Fruit fly (Drosophila melanogaster): Measurements from ENCODE around the gene to.
A peak's percentile ranks its signal among the peaks of the same experiment; 100 is the strongest.

Gene to

DNA sequence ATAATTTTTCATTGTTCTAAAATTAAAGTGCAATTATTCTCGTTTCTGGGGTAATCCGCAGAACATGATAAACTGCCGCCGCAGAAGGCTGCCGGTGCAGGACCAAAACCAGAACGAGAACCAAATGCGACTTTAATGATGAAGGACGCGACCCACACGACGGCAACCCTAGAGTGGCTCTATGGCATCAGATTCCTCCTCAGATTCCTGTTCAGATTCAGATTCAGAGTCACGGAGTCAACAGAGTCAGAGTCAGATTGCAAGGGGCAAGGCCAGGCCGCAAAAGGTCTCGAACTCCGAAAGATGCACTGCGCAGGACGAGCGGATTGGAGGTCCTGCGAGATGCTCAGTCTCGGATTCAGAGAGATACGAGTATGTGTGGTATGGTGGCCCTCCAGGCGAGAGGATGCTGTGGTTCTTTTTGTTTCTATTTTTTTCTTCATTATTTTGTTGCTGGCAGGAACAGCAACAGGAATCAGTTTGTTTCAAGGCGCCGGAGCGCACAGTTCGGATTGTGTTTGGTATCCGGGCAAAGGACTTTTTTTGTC lies 40.6 kb upstream of the to start, which contains the start of gene CG13654:
TSS of gene CG13654 (plus strand) at position 498 of the 548 bp plus-strand sequence.
- TF ChIP-seq Dfd (GFP tag; optimal IDR thresholded peaks at IDR 0.05) (no peak), wdn (GFP tag; IDR thresholded peaks at IDR 0.05) (no peak), CG11504 (tag; optimal IDR thresholded peaks at IDR 0.05) (peak; percentile 46), Lim3 (GFP tag; IDR thresholded peaks at IDR 0.05) (no peak), ara (GFP tag; IDR thresholded peaks at IDR 0.05) (no peak), CG14050 (GFP tag; IDR thresholded peaks at IDR 0.05) (no peak), crc (GFP tag; optimal IDR thresholded peaks at IDR 0.05) (no peak), Fer1 (GFP tag; optimal IDR thresholded peaks at IDR 0.05) (peak; percentile 10), h (optimal IDR thresholded peaks at IDR 0.05) (no peak), scrt (GFP tag; optimal IDR thresholded peaks at IDR 0.05) (peak; percentile 86), NK7.1 (GFP tag; optimal IDR thresholded peaks at IDR 0.05) (no peak), CG15601 (tag; optimal IDR thresholded peaks at IDR 0.05) (no peak), Hand (GFP tag; optimal IDR thresholded peaks at IDR 0.05) (no peak), Deaf1 (tag; optimal IDR thresholded peaks at IDR 0.05) (no peak), CG8290 (GFP tag; optimal IDR thresholded peaks at IDR 0.05) (no peak), CG8290 (tag; optimal IDR thresholded peaks at IDR 0.05) (no peak), da (GFP tag; optimal IDR thresholded peaks at IDR 0.05) (no peak), ham (GFP tag; IDR thresholded peaks at IDR 0.05) (no peak), Sin3A (optimal IDR thresholded peaks at IDR 0.05) (no peak), sob (GFP tag; IDR thresholded peaks at IDR 0.05) (no peak), CG12659 (GFP tag; optimal IDR thresholded peaks at IDR 0.05) (no peak), H15 (GFP tag; IDR thresholded peaks at IDR 0.05) (no peak), zen (tag; optimal IDR thresholded peaks at IDR 0.05) (peak; percentile 41), Dip2 (GFP tag; IDR thresholded peaks at IDR 0.05) (no peak), CG32772 (GFP tag; IDR thresholded peaks at IDR 0.05) (no peak), Hmx (GFP tag; optimal IDR thresholded peaks at IDR 0.05) (no peak), jing (GFP tag; optimal IDR thresholded peaks at IDR 0.05) (no peak), emc (GFP tag; optimal IDR thresholded peaks at IDR 0.05) (no peak), CG33213 (GFP tag; optimal IDR thresholded peaks at IDR 0.05) (no peak), CG2712 (tag; optimal IDR thresholded peaks at IDR 0.05) (no peak), CG7928 (GFP tag; optimal IDR thresholded peaks at IDR 0.05) (no peak), Oaz (GFP tag; IDR thresholded peaks at IDR 0.05) (no peak), Hr3 (GFP tag; optimal IDR thresholded peaks at IDR 0.05) (no peak), CG30431 (GFP tag; optimal IDR thresholded peaks at IDR 0.05) (no peak), trh (GFP tag; optimal IDR thresholded peaks at IDR 0.05) (no peak), NfI (GFP tag; optimal IDR thresholded peaks at IDR 0.05) (no peak), Ada2b (GFP tag; IDR thresholded peaks at IDR 0.05) (no peak), Spps (tag; optimal IDR thresholded peaks at IDR 0.05) (no peak), Stat92E (GFP tag; optimal IDR thresholded peaks at IDR 0.05) (no peak), CG5180 (GFP tag; optimal IDR thresholded peaks at IDR 0.05) (no peak), croc (GFP tag; conservative IDR thresholded peaks at IDR 0.05) (no peak), CG10543 (GFP tag; optimal IDR thresholded peaks at IDR 0.05) (no peak), Sox100B (GFP tag; optimal IDR thresholded peaks at IDR 0.05) (no peak), CG8388 (GFP tag; optimal IDR thresholded peaks at IDR 0.05) (no peak), abd-A (tag; optimal IDR thresholded peaks at IDR 0.05) (peak; percentile 16), CG1602 (GFP tag; optimal IDR thresholded peaks at IDR 0.05) (no peak), CTCF (GFP tag; optimal IDR thresholded peaks at IDR 0.05) (no peak), trem (tag; optimal IDR thresholded peaks at IDR 0.05) (no peak), NFAT (GFP tag; IDR thresholded peaks at IDR 0.05) (no peak), ewg (GFP tag; optimal IDR thresholded peaks at IDR 0.05) (peak; percentile 78), CG7745 (tag; optimal IDR thresholded peaks at IDR 0.05) (no peak), CG13894 (tag; optimal IDR thresholded peaks at IDR 0.05) (peak; percentile 91), maf-S (GFP tag; optimal IDR thresholded peaks at IDR 0.05) (no peak), Elba2 (GFP tag; optimal IDR thresholded peaks at IDR 0.05) (no peak)

Measured in whole organism, embryonic.